Worm (Caenorhabditis elegans) whole organism, L3 larva: ENCODE measurements around the gene F53A9.8.

Experiments
- ZK546.5 ChIP-seq: sonication (generic microtip); optimal IDR thresholded peaks from 2 replicates; lab custom pipeline; 2017; ENCODE audit warnings: missing biosample characterization, missing genetic modification characterization
- fkh-10 ChIP-seq: sonication (generic microtip); optimal IDR thresholded peaks from 2 replicates; lab custom pipeline; 2017; ENCODE audit warnings: missing biosample characterization, missing genetic modification reagents, missing genetic modification characterization
- fos-1 ChIP-seq: fragments of 150-350 bp; optimal IDR thresholded peaks from 2 replicates; lab custom pipeline; 2014; ENCODE audit warnings: missing biosample characterization, missing genetic modification characterization
- nhr-28 ChIP-seq: fragments of 150-350 bp; optimal IDR thresholded peaks from 2 replicates; lab custom pipeline; 2014; ENCODE audit warnings: missing biosample characterization, missing genetic modification characterization
- sea-2 ChIP-seq: fragments of 150-350 bp; sonication (generic microtip); optimal IDR thresholded peaks from 4 replicates; lab custom pipeline; 2014; ENCODE audit warnings: missing biosample characterization, missing genetic modification reagents, missing genetic modification characterization

DNA sequence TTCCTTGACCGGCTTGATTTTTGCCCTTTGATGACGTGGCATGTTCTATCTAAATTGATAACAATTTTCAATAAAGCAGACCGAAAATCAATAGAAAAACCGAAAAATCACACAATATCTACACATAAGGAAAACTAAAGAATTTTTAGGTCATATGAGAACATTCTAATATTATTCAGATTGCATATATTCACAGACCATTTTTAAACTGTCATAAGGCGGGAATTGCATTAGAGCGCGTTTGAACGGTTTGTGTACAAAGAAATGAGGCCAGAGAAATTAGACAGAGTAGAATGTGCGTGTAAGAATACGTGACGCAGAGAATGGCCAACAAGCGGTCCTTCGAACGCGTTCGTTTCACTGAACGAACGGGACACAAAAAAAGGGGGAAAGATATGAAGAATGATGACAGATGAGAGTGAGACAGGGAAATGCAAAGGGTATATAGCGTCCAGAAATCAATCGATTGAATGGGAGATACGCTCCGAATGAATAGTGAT is 18.3 kb upstream of the F53A9.8 start, which contains the start of gene M02D8.3:
- TF ChIP-seq sea-2 (GFP tag; lab: Kevin White, UChicago) (no peak), fkh-10 (GFP tag; lab: Kevin White, UChicago) (no peak), nhr-28 (tag; lab: Kevin White, UChicago) (no peak), ZK546.5 (no peak), fos-1 (tag; lab: Kevin White, UChicago) (no peak)
